Fruit fly (Drosophila melanogaster) whole organism, pupa: ENCODE data around the gene armi.

Experiments
- CG10348 ChIP-seq: fragments of 200-800 bp; sonication (Bioruptor generic); IDR thresholded peaks from 2 replicates; pipeline ENCODE4 v1.3.6; 2022; ENCODE audit warnings: missing biosample characterization, missing genetic modification characterization
- CG12605 ChIP-seq: fragments of 200-800 bp; sonication (Bioruptor generic); IDR thresholded peaks from 2 replicates; pipeline ENCODE4 v1.3.6; 2022; ENCODE audit warnings: missing biosample characterization, missing genetic modification characterization
- CG13204 ChIP-seq: fragments of 200-800 bp; sonication (Bioruptor generic); optimal IDR thresholded peaks from 2 replicates; lab custom pipeline; 2018; ENCODE audit warnings: missing biosample characterization, mild to moderate bottlenecking, missing genetic modification characterization, moderate library complexity
- CG14655 ChIP-seq: fragments of 200-800 bp; sonication (Bioruptor generic); optimal IDR thresholded peaks from 3 replicates; lab custom pipeline; 2017; ENCODE audit warnings: mild to moderate bottlenecking, missing biosample characterization, missing genetic modification reagents, missing genetic modification characterization
- CG15710 ChIP-seq: fragments of 200-800 bp; sonication (Bioruptor generic); optimal IDR thresholded peaks from 2 replicates; lab custom pipeline; 2018; ENCODE audit warnings: missing biosample characterization, mild to moderate bottlenecking, missing genetic modification characterization, moderate library complexity
- CG17806 ChIP-seq: fragments of 200-800 bp; sonication (Bioruptor generic); optimal IDR thresholded peaks from 2 replicates; lab custom pipeline; 2018; ENCODE audit warnings: missing biosample characterization, mild to moderate bottlenecking, missing genetic modification characterization, moderate library complexity
- CG32121 ChIP-seq: fragments of 200-800 bp; sonication (Bioruptor generic); IDR thresholded peaks from 2 replicates; pipeline ENCODE4 v1.3.6; 2022; ENCODE audit warnings: missing biosample characterization, missing genetic modification characterization
- CG34367 ChIP-seq: fragments of 200-800 bp; sonication (Bioruptor generic); optimal IDR thresholded peaks from 2 replicates; lab custom pipeline; 2018; ENCODE audit warnings: missing biosample characterization, mild to moderate bottlenecking, missing genetic modification characterization
- CG4496 ChIP-seq: fragments of 200-800 bp; sonication (Bioruptor generic); IDR thresholded peaks from 3 replicates; pipeline ENCODE4 v1.3.6; 2022; ENCODE audit warnings: missing biosample characterization, missing genetic modification characterization
- CG8159 ChIP-seq: fragments of 200-800 bp; sonication (Bioruptor generic); optimal IDR thresholded peaks from 3 replicates; lab custom pipeline; 2018; ENCODE audit warnings: missing biosample characterization, mild to moderate bottlenecking, missing genetic modification characterization, moderate library complexity
- CG8301 ChIP-seq: fragments of 200-800 bp; sonication (Bioruptor generic); optimal IDR thresholded peaks from 2 replicates; lab custom pipeline; 2018; ENCODE audit warnings: missing biosample characterization, mild to moderate bottlenecking, missing genetic modification characterization
- CG9948 ChIP-seq: fragments of 200-800 bp; sonication (Bioruptor generic); optimal IDR thresholded peaks from 2 replicates; lab custom pipeline; 2018; ENCODE audit warnings: missing biosample characterization, mild to moderate bottlenecking, missing genetic modification characterization, moderate library complexity
- D1 ChIP-seq: fragments of 200-800 bp; sonication (Bioruptor generic); optimal IDR thresholded peaks from 2 replicates; lab custom pipeline; 2018; ENCODE audit warnings: missing biosample characterization, mild to moderate bottlenecking, missing genetic modification characterization, moderate library complexity
- EcR ChIP-seq: fragments of 200-800 bp; sonication (Bioruptor generic); optimal IDR thresholded peaks from 3 replicates; lab custom pipeline; 2019; ENCODE audit warnings: missing biosample characterization, missing genetic modification characterization, mild to moderate bottlenecking, moderate library complexity, missing genetic modification reagents
- Ets98B ChIP-seq: fragments of 200-800 bp; sonication (Bioruptor generic); IDR thresholded peaks from 2 replicates; pipeline ENCODE4 v1.3.6; 2022; ENCODE audit warnings: missing biosample characterization, missing genetic modification characterization
- Pif1A ChIP-seq: fragments of 200-800 bp; sonication (Bioruptor generic); optimal IDR thresholded peaks from 3 replicates; lab custom pipeline; 2016; ENCODE audit warnings: missing biosample characterization, missing genetic modification characterization
- Pif1B ChIP-seq: fragments of 200-800 bp; sonication (Bioruptor generic); optimal IDR thresholded peaks from 3 replicates; lab custom pipeline; 2016; ENCODE audit warnings: missing biosample characterization, missing genetic modification characterization
- Snoo ChIP-seq: fragments of 200-800 bp; sonication (Bioruptor generic); optimal IDR thresholded peaks from 3 replicates; lab custom pipeline; 2017; ENCODE audit warnings: missing biosample characterization, mild to moderate bottlenecking, missing genetic modification characterization, inconsistent platforms
- fd96Ca ChIP-seq: fragments of 200-800 bp; sonication (Bioruptor generic); IDR thresholded peaks from 3 replicates; pipeline ENCODE4 v1.3.6; 2022; ENCODE audit warnings: missing biosample characterization, missing genetic modification characterization
- gl ChIP-seq: fragments of 200-800 bp; sonication (Bioruptor generic); optimal IDR thresholded peaks from 2 replicates; lab custom pipeline; 2018; ENCODE audit warnings: missing biosample characterization, mild to moderate bottlenecking, missing genetic modification characterization
- rn ChIP-seq: fragments of 200-800 bp; sonication (Bioruptor generic); IDR thresholded peaks from 2 replicates; pipeline ENCODE4 v1.3.6; 2022; ENCODE audit warnings: missing biosample characterization, missing genetic modification characterization

Gene armi

DNA sequence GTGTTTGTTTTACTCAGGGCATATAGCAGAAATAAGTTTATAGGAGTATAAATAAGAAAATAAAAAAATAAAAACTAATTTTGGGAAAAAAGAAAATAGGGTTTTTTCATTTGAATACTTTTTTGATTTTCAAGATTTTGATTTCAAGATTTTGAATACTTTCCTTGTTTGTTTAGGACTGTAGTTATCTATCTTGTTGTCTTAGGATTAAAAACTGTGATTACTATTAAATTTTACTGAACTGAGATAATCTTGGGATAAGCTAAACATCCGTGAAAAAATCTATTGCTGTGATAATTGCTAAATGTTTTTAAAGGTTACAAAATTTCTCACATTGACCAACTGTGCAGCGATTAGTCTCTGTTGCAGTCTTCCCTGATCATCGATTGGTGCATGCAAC lies 51.9 kb downstream of the armi start:
- TF ChIP-seq CG4496 (GFP tag; lab: Robert Waterston, UW) (no peak), CG15710 (tag; lab: Kevin White, UChicago) (peak; percentile 32), CG14655 (GFP tag; lab: Kevin White, UChicago) (peak; percentile 82), gl (tag; lab: Kevin White, UChicago) (no peak), Pif1B (GFP tag; lab: Kevin White, UChicago) (peak; percentile 19), CG12605 (GFP tag; lab: Robert Waterston, UW) (0 out of 2 replicates have a peak, but pooled peaks have one; percentile 9), CG10348 (no peak), CG34367 (tag; lab: Kevin White, UChicago) (peak; percentile 72), fd96Ca (GFP tag; lab: Robert Waterston, UW) (no peak), CG32121 (GFP tag; lab: Robert Waterston, UW) (no peak), D1 (tag; lab: Kevin White, UChicago) (peak; percentile 28), Ets98B (GFP tag; lab: Robert Waterston, UW) (no peak), EcR (GFP tag; lab: Kevin White, UChicago) (no peak), rn (no peak), CG13204 (GFP tag; lab: Kevin White, UChicago) (no peak), CG17806 (tag; lab: Kevin White, UChicago) (peak; percentile 76), CG8159 (peak; percentile 61), Snoo (tag; lab: Kevin White, UChicago) (no peak), CG9948 (tag; lab: Kevin White, UChicago) (peak; percentile 90), CG8301 (tag; lab: Kevin White, UChicago) (peak; percentile 48), Pif1A (GFP tag; lab: Kevin White, UChicago) (peak; percentile 33)

DNA sequence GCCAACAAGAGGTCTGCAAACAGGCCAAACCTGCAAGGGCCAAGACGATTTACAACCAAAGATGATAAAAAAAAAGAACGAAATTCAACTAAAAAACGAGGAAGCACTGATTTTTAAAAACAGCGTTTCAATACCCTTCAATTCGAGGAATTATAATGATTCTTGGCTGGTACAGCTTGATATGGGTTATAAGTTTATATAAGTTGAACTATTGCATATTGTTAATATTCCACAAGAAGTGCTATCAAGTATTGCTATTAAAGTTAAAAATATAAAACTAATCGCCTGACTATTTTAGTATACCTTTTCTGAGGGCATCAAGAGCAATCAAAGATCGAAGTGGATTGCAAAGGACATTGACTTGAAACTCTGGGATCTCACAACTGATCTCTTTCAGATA lies 52.9 kb downstream of the armi start:
- TF ChIP-seq Pif1A (GFP tag; lab: Kevin White, UChicago) (peak; percentile 51), D1 (tag; lab: Kevin White, UChicago) (peak; percentile 50), CG34367 (tag; lab: Kevin White, UChicago) (peak; percentile 65), CG10348 (no peak), CG8159 (peak; percentile 74), CG13204 (GFP tag; lab: Kevin White, UChicago) (peak; percentile 4), fd96Ca (GFP tag; lab: Robert Waterston, UW) (no peak), CG8301 (tag; lab: Kevin White, UChicago) (peak; percentile 28), rn (no peak), CG17806 (tag; lab: Kevin White, UChicago) (peak; percentile 74), CG4496 (GFP tag; lab: Robert Waterston, UW) (0 out of 3 replicates have a peak, but pooled peaks have one; percentile 28), CG9948 (tag; lab: Kevin White, UChicago) (peak; percentile 76), Pif1B (GFP tag; lab: Kevin White, UChicago) (peak; percentile 44), gl (tag; lab: Kevin White, UChicago) (peak; percentile 44), CG32121 (GFP tag; lab: Robert Waterston, UW) (no peak), CG12605 (GFP tag; lab: Robert Waterston, UW) (no peak), Snoo (tag; lab: Kevin White, UChicago) (peak; percentile 79), CG15710 (tag; lab: Kevin White, UChicago) (peak; percentile 69), CG14655 (GFP tag; lab: Kevin White, UChicago) (peak; percentile 51), Ets98B (GFP tag; lab: Robert Waterston, UW) (no peak), EcR (GFP tag; lab: Kevin White, UChicago) (peak; percentile 85)

DNA sequence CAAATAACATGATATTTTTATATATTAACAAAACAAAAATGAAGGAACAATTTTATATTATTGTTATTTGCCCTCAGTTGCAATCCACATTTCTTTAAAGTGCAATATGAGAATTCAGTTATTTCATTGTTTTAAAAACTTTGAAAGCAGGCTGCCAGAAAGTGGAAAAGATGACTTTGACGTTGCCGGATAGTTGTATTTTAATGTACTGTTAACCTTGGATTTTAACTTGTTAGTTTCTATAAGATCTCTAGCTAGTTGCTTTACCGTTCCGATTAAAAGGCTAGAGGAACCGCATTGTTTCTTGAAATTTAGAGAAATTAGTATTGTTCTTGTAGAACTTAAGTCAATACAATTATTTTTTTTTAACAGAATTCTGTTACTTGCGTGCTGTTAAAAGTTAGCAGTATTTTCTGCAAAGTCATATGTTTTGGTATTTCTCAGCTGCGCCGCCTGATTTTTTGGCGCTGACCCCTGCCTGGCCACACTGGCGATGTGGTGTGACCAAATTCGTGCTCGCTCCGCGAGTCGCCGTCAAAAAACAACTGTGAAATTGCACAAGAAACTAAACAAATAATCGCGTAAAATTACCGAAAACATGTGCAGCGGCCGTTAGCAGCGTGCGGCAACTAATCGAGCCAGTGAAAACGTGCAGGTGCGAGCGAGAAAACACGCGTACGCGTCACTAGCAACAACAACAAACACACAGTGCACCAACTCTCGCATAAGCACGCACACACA lies 54.3 kb downstream of the armi start, which contains the start of gene Eip63E:
TSS of gene Eip63E (plus strand) at position 472 of the 741 bp plus-strand sequence.
- TF ChIP-seq gl (tag; lab: Kevin White, UChicago), result no peak
- peak; percentile 31 for TF ChIP-seq EcR (GFP tag; lab: Kevin White, UChicago)
- peak; percentile 4 for TF ChIP-seq CG13204 (GFP tag; lab: Kevin White, UChicago)
- no peak for TF ChIP-seq D1 (tag; lab: Kevin White, UChicago)
- peak; percentile 16 for TF ChIP-seq CG15710 (tag; lab: Kevin White, UChicago)
- peak; percentile 3 for TF ChIP-seq CG14655 (GFP tag; lab: Kevin White, UChicago)
- peak; percentile 27 for TF ChIP-seq CG8159
- no peak; the same call in 2 of the 3 replicates for TF ChIP-seq CG4496 (GFP tag; lab: Robert Waterston, UW)
- peak; percentile 41 for TF ChIP-seq CG8301 (tag; lab: Kevin White, UChicago)
- TF ChIP-seq Snoo (tag; lab: Kevin White, UChicago), result peak; percentile 28
- peak; percentile 28; the same call in 1 of the 2 replicates for TF ChIP-seq Ets98B (GFP tag; lab: Robert Waterston, UW)
- TF ChIP-seq CG10348, result no peak
- no peak for TF ChIP-seq Pif1B (GFP tag; lab: Kevin White, UChicago)
- TF ChIP-seq CG32121 (GFP tag; lab: Robert Waterston, UW), result peak; percentile 53; the same call in 1 of the 2 replicates
- peak; percentile 57; the same call in 1 of the 3 replicates for TF ChIP-seq fd96Ca (GFP tag; lab: Robert Waterston, UW)
- 0 out of 2 replicates have a peak, but pooled peaks have one; percentile 27 for TF ChIP-seq CG12605 (GFP tag; lab: Robert Waterston, UW)
